Fruit fly (Drosophila melanogaster): ENCODE data around the gene CG44040.

dm6 chr3R:15361490-15361889 lies 41.3 kb downstream of the CG44040 start, which contains the start of the genes Cog2 and Trax:
- TF ChIP-seq CTCF (optimal IDR thresholded peaks at IDR 0.05) (no peak), CG8478 (optimal IDR thresholded peaks at IDR 0.05) (no peak)

All from S2 (cell line).